Worm (Caenorhabditis elegans): ENCODE measurements around the gene tag-276.

tag-276 gene

ce11 chrII:12257095-12257494 lies 8.2 kb upstream of the tag-276 start:
- no peak for TF ChIP-seq tbx-37 (GFP tag; conservative IDR thresholded peaks at IDR 0.05)
- TF ChIP-seq hmbx-1 (tag; optimal IDR thresholded peaks at IDR 0.05): no peak
- TF ChIP-seq hnd-1 (tag; optimal IDR thresholded peaks at IDR 0.05): no peak
- no peak for TF ChIP-seq pes-1 (GFP tag; IDR thresholded peaks at IDR 0.05)
- no peak for TF ChIP-seq scrt-1 (GFP tag; IDR thresholded peaks at IDR 0.05)
- TF ChIP-seq tra-4 (tag; optimal IDR thresholded peaks at IDR 0.05): no peak
- no peak for TF ChIP-seq tbx-11 (GFP tag; IDR thresholded peaks at IDR 0.05)
- no peak for TF ChIP-seq ceh-36 (tag; optimal IDR thresholded peaks at IDR 0.05)
- TF ChIP-seq aly-1 (tag; optimal IDR thresholded peaks at IDR 0.05): no peak
- TF ChIP-seq B0310.2 (tag; optimal IDR thresholded peaks at IDR 0.05): no peak
- TF ChIP-seq hmg-4 (GFP tag; optimal IDR thresholded peaks at IDR 0.05): no peak
- TF ChIP-seq ceh-13 (GFP tag; optimal IDR thresholded peaks at IDR 0.05): no peak
- TF ChIP-seq ets-7 (tag; optimal IDR thresholded peaks at IDR 0.05): no peak
- TF ChIP-seq flt-1 (GFP tag; IDR thresholded peaks at IDR 0.05): no peak
- TF ChIP-seq F13C5.2 (tag; optimal IDR thresholded peaks at IDR 0.05): no peak

DNA sequence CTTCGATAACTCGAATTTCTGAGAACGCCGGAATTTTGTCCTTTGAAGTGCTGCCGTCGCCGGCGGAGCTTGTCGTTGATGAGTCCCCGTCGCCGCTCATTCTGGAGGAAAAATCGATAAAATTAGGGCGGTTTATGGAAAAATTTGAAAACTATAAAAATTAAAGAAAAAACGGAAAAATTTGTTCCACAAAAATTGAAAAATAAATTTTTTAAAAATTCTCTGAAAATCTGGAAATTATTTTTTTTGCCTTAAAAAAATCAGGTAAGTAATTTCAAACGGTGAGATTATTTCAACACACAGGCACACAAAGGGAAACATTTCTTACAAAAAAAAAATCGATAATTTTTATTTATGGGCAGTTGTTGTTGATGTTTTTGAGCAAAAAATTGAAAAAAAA lies 7.6 kb upstream of the tag-276 start, which contains the start of gene parn-2:
parn-2 (minus strand) TSS at position 101 of the 400 bp plus-strand sequence.
- TF ChIP-seq aly-1 (tag; optimal IDR thresholded peaks at IDR 0.05): no peak
- TF ChIP-seq sea-1 (GFP tag; conservative IDR thresholded peaks at IDR 0.05): 0 out of 2 replicates have a peak, but pooled peaks have one; percentile 8
- TF ChIP-seq hmg-4 (GFP tag; optimal IDR thresholded peaks at IDR 0.05): peak; percentile 10

- TF ChIP-seq sea-1 (GFP tag; conservative IDR thresholded peaks at IDR 0.05): no peak
- TF ChIP-seq tbx-11 (GFP tag; IDR thresholded peaks at IDR 0.05): no peak
- TF ChIP-seq ceh-36 (tag; optimal IDR thresholded peaks at IDR 0.05): no peak
- TF ChIP-seq scrt-1 (GFP tag; IDR thresholded peaks at IDR 0.05): no peak
These were observed 6.7 kb upstream of the tag-276 start for ce11 chrII:12255545-12256233.

DNA sequence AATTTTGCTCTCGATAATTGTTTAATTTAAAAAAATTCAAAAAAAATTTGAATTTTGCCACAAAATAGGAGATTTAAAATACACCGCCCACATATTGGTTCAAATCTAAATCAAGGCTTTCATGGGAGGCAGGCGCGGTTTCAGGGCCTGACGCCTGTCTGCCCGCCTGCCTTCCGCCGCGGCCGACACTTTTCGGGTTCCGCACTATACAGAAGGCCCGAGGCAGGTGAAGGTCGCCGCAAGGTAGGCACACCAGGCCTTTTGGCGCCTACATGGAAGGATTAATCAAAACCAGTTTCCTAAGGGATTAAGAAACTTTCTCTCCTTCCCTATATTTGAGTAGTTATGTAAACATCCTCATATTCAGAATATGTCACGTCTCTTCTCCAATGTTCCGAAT lies 6.4 kb downstream of the tag-276 start, which contains the start of gene Y57A10A.24:
Y57A10A.24 (plus strand) TSS at position 396 of the 400 bp plus-strand sequence.
- no peak for TF ChIP-seq ceh-13 (GFP tag; optimal IDR thresholded peaks at IDR 0.05)
- no peak for TF ChIP-seq sea-1 (GFP tag; conservative IDR thresholded peaks at IDR 0.05)
- no peak for TF ChIP-seq tra-4 (tag; optimal IDR thresholded peaks at IDR 0.05)
- no peak for TF ChIP-seq B0310.2 (tag; optimal IDR thresholded peaks at IDR 0.05)
- peak; percentile 34; the same call in 1 of the 2 replicates for TF ChIP-seq scrt-1 (GFP tag; IDR thresholded peaks at IDR 0.05)
- no peak for TF ChIP-seq tbx-37 (GFP tag; conservative IDR thresholded peaks at IDR 0.05)
- no peak for TF ChIP-seq aly-1 (tag; optimal IDR thresholded peaks at IDR 0.05)

ce11 chrII:12241792-12242191 lies 7.2 kb downstream of the tag-276 start:
- TF ChIP-seq tbx-11 (GFP tag; IDR thresholded peaks at IDR 0.05) (no peak), ets-7 (tag; optimal IDR thresholded peaks at IDR 0.05) (no peak), hmbx-1 (tag; optimal IDR thresholded peaks at IDR 0.05) (no peak), B0310.2 (tag; optimal IDR thresholded peaks at IDR 0.05) (no peak), flt-1 (GFP tag; IDR thresholded peaks at IDR 0.05) (no peak), scrt-1 (GFP tag; IDR thresholded peaks at IDR 0.05) (no peak), sea-1 (GFP tag; conservative IDR thresholded peaks at IDR 0.05) (no peak), pes-1 (GFP tag; IDR thresholded peaks at IDR 0.05) (no peak), aly-1 (tag; optimal IDR thresholded peaks at IDR 0.05) (no peak), hnd-1 (tag; optimal IDR thresholded peaks at IDR 0.05) (no peak), tra-4 (tag; optimal IDR thresholded peaks at IDR 0.05) (no peak), ceh-36 (tag; optimal IDR thresholded peaks at IDR 0.05) (no peak)

DNA sequence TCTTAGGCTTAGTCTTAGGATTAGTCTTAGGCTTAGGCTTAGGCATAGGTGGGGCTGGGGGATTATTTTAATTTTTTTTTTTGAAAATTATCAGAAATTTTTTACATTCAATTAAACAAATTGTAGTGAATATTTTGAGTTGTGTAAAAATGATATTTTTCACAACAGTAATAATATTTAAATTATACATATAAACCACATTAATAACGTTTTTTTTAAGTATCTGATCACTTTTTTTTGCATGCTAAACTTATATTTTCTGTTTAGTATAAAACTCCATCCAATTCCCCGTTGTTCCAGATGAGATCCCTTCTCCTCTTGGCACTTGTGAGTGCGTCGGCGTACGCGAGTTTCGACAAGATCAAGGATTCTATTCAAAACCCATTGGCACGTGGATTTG lies 8.9 kb downstream of the tag-276 start, which contains the start of gene txdc-12.1:
txdc-12.1 (plus strand) TSS at position 301 of the 400 bp plus-strand sequence.
- TF ChIP-seq hmg-4 (GFP tag; optimal IDR thresholded peaks at IDR 0.05) (no peak), ceh-36 (tag; optimal IDR thresholded peaks at IDR 0.05) (peak; percentile 68)

DNA sequence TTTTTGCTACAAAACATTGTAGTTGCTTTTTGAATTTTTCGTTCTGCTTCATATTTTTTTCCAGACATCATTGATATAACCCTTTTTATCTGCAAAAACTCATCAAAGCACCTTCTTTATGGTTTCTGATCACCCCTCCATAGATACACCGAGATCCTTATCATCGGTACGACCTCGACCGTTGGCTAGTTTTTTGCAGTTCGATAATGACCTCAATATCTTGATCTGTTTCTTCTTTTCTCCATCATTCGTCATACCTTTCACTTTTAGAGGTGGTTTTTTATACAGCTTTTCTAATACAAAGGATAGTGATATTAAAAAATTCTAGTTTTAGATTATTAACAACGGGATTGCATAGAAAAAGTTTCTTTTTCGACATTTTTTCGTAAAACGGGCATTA lies 9.5 kb downstream of the tag-276 start:
- TF ChIP-seq tbx-11 (GFP tag; IDR thresholded peaks at IDR 0.05): no peak
- no peak for TF ChIP-seq tbx-37 (GFP tag; conservative IDR thresholded peaks at IDR 0.05)
- TF ChIP-seq flt-1 (GFP tag; IDR thresholded peaks at IDR 0.05): no peak
- TF ChIP-seq ets-7 (tag; optimal IDR thresholded peaks at IDR 0.05): no peak
- no peak for TF ChIP-seq F13C5.2 (tag; optimal IDR thresholded peaks at IDR 0.05)
- TF ChIP-seq sea-1 (GFP tag; conservative IDR thresholded peaks at IDR 0.05): no peak
- no peak for TF ChIP-seq hmg-4 (GFP tag; optimal IDR thresholded peaks at IDR 0.05)
- no peak for TF ChIP-seq ama-1 (optimal IDR thresholded peaks at IDR 0.05)
- TF ChIP-seq scrt-1 (GFP tag; IDR thresholded peaks at IDR 0.05): no peak
- TF ChIP-seq aly-1 (tag; optimal IDR thresholded peaks at IDR 0.05): no peak
- no peak for TF ChIP-seq B0310.2 (tag; optimal IDR thresholded peaks at IDR 0.05)
- no peak for TF ChIP-seq tra-4 (tag; optimal IDR thresholded peaks at IDR 0.05)
- TF ChIP-seq ceh-36 (tag; optimal IDR thresholded peaks at IDR 0.05): no peak
- no peak for TF ChIP-seq hmbx-1 (tag; optimal IDR thresholded peaks at IDR 0.05)
- TF ChIP-seq ceh-13 (GFP tag; optimal IDR thresholded peaks at IDR 0.05): no peak
- no peak for TF ChIP-seq pes-1 (GFP tag; IDR thresholded peaks at IDR 0.05)
- TF ChIP-seq hnd-1 (tag; optimal IDR thresholded peaks at IDR 0.05): no peak

DNA sequence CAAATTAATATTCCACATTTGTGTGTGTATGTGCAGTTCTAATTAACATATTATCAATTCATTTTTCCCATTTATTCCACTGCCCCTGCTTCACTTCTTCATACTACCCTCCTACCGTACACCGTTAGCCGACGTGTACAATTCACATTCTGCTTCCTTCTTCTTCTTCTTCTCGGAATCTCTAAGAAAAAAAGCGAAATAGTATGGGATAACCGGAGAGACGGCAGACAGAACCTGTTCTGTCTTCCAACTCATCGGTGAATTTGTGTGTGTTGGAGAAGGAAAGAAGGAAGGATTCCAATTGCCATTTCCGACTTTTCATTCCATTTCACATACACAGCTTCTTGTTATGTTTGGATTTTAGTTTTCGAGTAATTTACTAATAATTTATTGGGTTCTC lies 11.4 kb downstream of the tag-276 start:
- TF ChIP-seq ets-7 (tag; optimal IDR thresholded peaks at IDR 0.05): no peak
- TF ChIP-seq ceh-36 (tag; optimal IDR thresholded peaks at IDR 0.05): no peak
- no peak for TF ChIP-seq tbx-37 (GFP tag; conservative IDR thresholded peaks at IDR 0.05)
- TF ChIP-seq hmbx-1 (tag; optimal IDR thresholded peaks at IDR 0.05): no peak
- TF ChIP-seq scrt-1 (GFP tag; IDR thresholded peaks at IDR 0.05): no peak
- TF ChIP-seq sea-1 (GFP tag; conservative IDR thresholded peaks at IDR 0.05): no peak
